Worm (Caenorhabditis elegans) whole organism, early embryonic: Measurements from ENCODE around the gene ears-2.
A peak's percentile ranks its signal among the peaks of the same experiment; 100 is the strongest.
"Not testable (repeated sequence)": the region's sequence is repeated elsewhere in the genome, so short reads cannot be mapped to it uniquely, and the experiment has no call there.

Source experiments
- aly-1 ChIP-seq: sonication (generic microtip); optimal IDR thresholded peaks from 2 replicates; lab custom pipeline; 2016; ENCODE audit warnings: missing genetic modification characterization, missing compliant biosample characterization
- ama-1 ChIP-seq: fragments of 150-350 bp; optimal IDR thresholded peaks from 2 replicates; lab custom pipeline; 2014
- ceh-36 ChIP-seq: sonication (generic microtip); optimal IDR thresholded peaks from 2 replicates; lab custom pipeline; 2016; ENCODE audit warnings: missing genetic modification characterization, inconsistent platforms, missing compliant biosample characterization
- flt-1 ChIP-seq: fragments of 200-800 bp; sonication (Bioruptor generic); IDR thresholded peaks from 2 replicates; pipeline ENCODE4 v1.3.6; 2022; ENCODE audit warnings: missing genetic modification characterization, missing compliant biosample characterization
- hmbx-1 ChIP-seq: sonication (generic microtip); optimal IDR thresholded peaks from 2 replicates; lab custom pipeline; 2016; ENCODE audit warnings: mild to moderate bottlenecking, missing genetic modification characterization, missing compliant biosample characterization
- pes-1 ChIP-seq: fragments of 200-800 bp; sonication (Bioruptor generic); IDR thresholded peaks from 2 replicates; pipeline ENCODE4 v1.3.6; 2022; ENCODE audit warnings: missing genetic modification reagents, missing genetic modification characterization, missing compliant biosample characterization
- sea-1 ChIP-seq: fragments of 200-800 bp; sonication (Bioruptor generic); conservative IDR thresholded peaks from 2 replicates; pipeline ENCODE4 v1.3.6; 2022; ENCODE audit warnings: missing genetic modification characterization, missing compliant biosample characterization
- tbx-11 ChIP-seq: fragments of 200-800 bp; sonication (Bioruptor generic); IDR thresholded peaks from 2 replicates; pipeline ENCODE4 v1.3.6; 2022; ENCODE audit warnings: missing genetic modification characterization, missing compliant biosample characterization
- tbx-37 ChIP-seq: fragments of 200-800 bp; sonication (Bioruptor generic); conservative IDR thresholded peaks from 2 replicates; pipeline ENCODE4 v1.3.6; 2022; ENCODE audit warnings: missing genetic modification reagents, missing genetic modification characterization, missing compliant biosample characterization

DNA sequence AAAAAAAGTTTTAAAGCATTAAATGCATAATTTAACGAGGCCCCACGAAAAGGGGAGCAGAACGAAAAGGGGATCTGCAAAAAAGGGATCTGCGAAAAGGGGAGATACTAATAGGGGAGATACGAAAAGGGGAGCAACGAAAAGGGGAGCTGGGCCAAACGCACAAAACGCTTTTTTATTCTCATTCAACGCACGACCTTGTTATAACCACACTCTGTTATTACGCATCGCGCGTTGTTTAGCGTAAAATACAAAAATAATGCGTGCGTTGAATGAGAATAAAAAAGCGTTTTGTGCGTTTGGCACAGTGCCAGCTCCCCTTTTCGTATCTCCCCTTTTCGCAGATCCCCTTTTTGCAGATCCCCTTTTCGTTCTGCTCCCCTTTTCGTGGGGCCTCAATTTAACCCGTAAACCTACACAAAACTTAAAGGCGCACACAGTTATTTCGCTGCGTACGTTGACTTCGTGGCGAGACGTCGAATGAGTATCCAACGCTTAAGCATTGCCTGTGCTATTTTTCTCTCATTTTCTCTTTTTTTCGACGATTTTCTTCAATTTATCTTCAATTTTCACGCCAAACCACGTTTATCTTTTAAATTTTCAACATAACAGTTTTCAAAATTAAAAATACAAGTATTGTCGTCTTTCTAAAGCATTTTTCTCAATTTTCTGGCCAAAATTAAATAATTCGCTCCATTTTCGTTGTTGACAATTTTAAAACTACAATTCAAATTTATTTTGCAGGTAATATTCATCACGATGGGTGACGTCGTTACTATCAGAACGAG is 4.9 kb downstream of the ears-2 start, which contains the start of gene rps-24:
- TF ChIP-seq sea-1 (GFP tag; lab: Robert Waterston, UW) (peak; percentile 64), flt-1 (GFP tag; lab: Robert Waterston, UW) (peak; percentile 68; the same call in 1 of the 2 replicates), tbx-11 (GFP tag; lab: Robert Waterston, UW) (peak; percentile 53; the same call in 1 of the 2 replicates), aly-1 (tag; lab: Kevin White, UChicago) (peak; percentile 48), tbx-37 (GFP tag; lab: Robert Waterston, UW) (peak; percentile 69), pes-1 (GFP tag; lab: Robert Waterston, UW) (peak; percentile 85)
- TF ChIP-seq hmbx-1 (tag; lab: Kevin White, UChicago); ama-1 (lab: Kevin White, UChicago); ceh-36: not testable (repeated sequence)
